Worm (Caenorhabditis elegans) whole organism, L4 larva: Measurements from ENCODE around the gene perm-3.

ENCODE experiments used
- F44E2.7 ChIP-seq: fragments of 200-800 bp; sonication (Bioruptor generic); IDR thresholded peaks from 2 replicates; pipeline ENCODE4 v2.1.2; 2022; ENCODE audit warnings: missing genetic modification characterization, missing compliant biosample characterization
- Y48G9A.11 ChIP-seq: fragments of 200-800 bp; sonication (Bioruptor generic); IDR thresholded peaks from 2 replicates; pipeline ENCODE4 v1.3.6; 2022; ENCODE audit warnings: missing genetic modification reagents, missing genetic modification characterization, missing compliant biosample characterization
- Y5F2A.4 ChIP-seq: fragments of 200-800 bp; sonication (Bioruptor generic); optimal IDR thresholded peaks from 2 replicates; lab custom pipeline; 2018; ENCODE audit warnings: mild to moderate bottlenecking, missing genetic modification characterization, missing compliant biosample characterization
- ZK546.5 ChIP-seq, 2 experiments: sonication (generic microtip); optimal IDR thresholded peaks; 2 replicates each; lab custom pipeline; 2017; ENCODE audit warnings: missing biosample characterization in 2 of 2, missing genetic modification characterization in 2 of 2
- ama-1 ChIP-seq: fragments of 150-350 bp; optimal IDR thresholded peaks from 2 replicates; lab custom pipeline; 2014; ENCODE audit warnings: inconsistent platforms, mixed read lengths
- attf-4 ChIP-seq: sonication (generic microtip); optimal IDR thresholded peaks from 3 replicates; lab custom pipeline; 2017; ENCODE audit warnings: missing biosample characterization, missing genetic modification characterization
- ceh-32 ChIP-seq: sonication (generic microtip); optimal IDR thresholded peaks from 2 replicates; lab custom pipeline; 2016; ENCODE audit warnings: mild to moderate bottlenecking, missing genetic modification characterization, missing compliant biosample characterization; ENCODE audit not compliant: poor library complexity
- cey-2 ChIP-seq: sonication (generic microtip); optimal IDR thresholded peaks from 3 replicates; lab custom pipeline; 2017; ENCODE audit warnings: missing genetic modification characterization, mild to moderate bottlenecking, missing compliant biosample characterization, antibody characterized with exemption, borderline replicate concordance; ENCODE audit not compliant: insufficient read depth
- daf-8 ChIP-seq: fragments of 200-800 bp; sonication (Bioruptor generic); IDR thresholded peaks from 2 replicates; pipeline ENCODE4 v1.3.6; 2022; ENCODE audit warnings: missing genetic modification characterization, missing compliant biosample characterization
- dmd-6 ChIP-seq: fragments of 200-800 bp; sonication (Bioruptor generic); IDR thresholded peaks from 2 replicates; pipeline ENCODE4 v1.3.6; 2022; ENCODE audit warnings: missing genetic modification reagents, missing genetic modification characterization, missing compliant biosample characterization
- dmd-8 ChIP-seq: fragments of 200-800 bp; sonication (Bioruptor generic); IDR thresholded peaks from 2 replicates; pipeline ENCODE4 v1.3.6; 2022; ENCODE audit warnings: missing genetic modification characterization, missing compliant biosample characterization
- duxl-1 ChIP-seq: sonication (generic microtip); optimal IDR thresholded peaks from 2 replicates; lab custom pipeline; 2016; ENCODE audit warnings: mild to moderate bottlenecking, missing genetic modification characterization, moderate library complexity, missing compliant biosample characterization; ENCODE audit not compliant: poor library complexity
- dve-1 ChIP-seq: sonication (generic microtip); optimal IDR thresholded peaks from 2 replicates; lab custom pipeline; 2017; ENCODE audit warnings: antibody characterized with exemption, mild to moderate bottlenecking, missing genetic modification characterization, missing compliant biosample characterization; ENCODE audit not compliant: insufficient read depth
- fkh-10 ChIP-seq: fragments of 150-350 bp; optimal IDR thresholded peaks from 2 replicates; lab custom pipeline; 2014; ENCODE audit warnings: missing biosample characterization, missing genetic modification reagents, missing genetic modification characterization
- hif-1 ChIP-seq, 2 experiments: sonication (generic microtip); optimal IDR thresholded peaks; 2 replicates each; lab custom pipeline; 2016 to 2017; ENCODE audit warnings: missing compliant biosample characterization in 2 of 2, missing genetic modification characterization in 2 of 2, missing genetic modification reagents in 2 of 2, missing genotype in 2 of 2, mild to moderate bottlenecking in 1 of 2
- hlh-30 ChIP-seq: sonication (generic microtip); optimal IDR thresholded peaks from 2 replicates; lab custom pipeline; 2017; ENCODE audit warnings: antibody characterized with exemption, mild to moderate bottlenecking, missing genetic modification characterization, missing compliant biosample characterization; ENCODE audit not compliant: insufficient read depth
- jun-1 ChIP-seq: fragments of 150-350 bp; optimal IDR thresholded peaks from 2 replicates; lab custom pipeline; 2014; ENCODE audit warnings: missing biosample characterization, missing genetic modification reagents, missing genetic modification characterization
- lim-7 ChIP-seq: fragments of 200-800 bp; sonication (Bioruptor generic); IDR thresholded peaks from 2 replicates; pipeline ENCODE4 v1.3.6; 2022; ENCODE audit warnings: missing genetic modification characterization, missing compliant biosample characterization
- lin-1 ChIP-seq: fragments of 200-800 bp; sonication (Bioruptor generic); IDR thresholded peaks from 2 replicates; pipeline ENCODE4 v1.3.6; 2022; ENCODE audit warnings: missing genetic modification reagents, missing genetic modification characterization, missing compliant biosample characterization
- lin-13 ChIP-seq: fragments of 150-350 bp; optimal IDR thresholded peaks from 2 replicates; lab custom pipeline; 2014; ENCODE audit warnings: missing biosample characterization, missing genetic modification reagents, missing genetic modification characterization
- lin-15B ChIP-seq: fragments of 150-350 bp; sonication (generic microtip); optimal IDR thresholded peaks from 3 replicates; lab custom pipeline; 2014; ENCODE audit warnings: missing biosample characterization, missing genetic modification characterization
- lin-38 ChIP-seq: fragments of 200-800 bp; sonication (Bioruptor generic); IDR thresholded peaks from 2 replicates; pipeline ENCODE4 v1.3.6; 2022; ENCODE audit warnings: missing genetic modification reagents, missing genetic modification characterization, missing compliant biosample characterization
- lin-39 ChIP-seq: fragments of 150-350 bp; optimal IDR thresholded peaks from 2 replicates; lab custom pipeline; 2014; ENCODE audit warnings: missing biosample characterization, missing genetic modification reagents, missing genetic modification characterization
- lir-3 ChIP-seq: sonication (generic microtip); optimal IDR thresholded peaks from 2 replicates; lab custom pipeline; 2016; ENCODE audit warnings: mild to moderate bottlenecking, missing genetic modification characterization, missing compliant biosample characterization
- madf-5 ChIP-seq, 2 experiments: fragments of 200-800 bp; sonication (Bioruptor generic); IDR thresholded peaks; 2 replicates each; pipeline ENCODE4 v1.3.6; 2022; ENCODE audit warnings: missing compliant biosample characterization in 2 of 2, missing genetic modification characterization in 2 of 2
- mdl-1 ChIP-seq, 2 experiments: fragments of 150-350 bp in 1 of 2; sonication (generic microtip) in 1 of 2; optimal IDR thresholded peaks; 2 replicates each; lab custom pipeline; 2014 to 2017; ENCODE audit warnings: missing biosample characterization in 2 of 2, missing genetic modification characterization in 2 of 2
- mdt-29 ChIP-seq: fragments of 200-800 bp; sonication (Bioruptor generic); IDR thresholded peaks from 2 replicates; pipeline ENCODE4 v1.3.6; 2022; ENCODE audit warnings: missing genetic modification reagents, missing genetic modification characterization, missing compliant biosample characterization
- mep-1 ChIP-seq: fragments of 150-350 bp; sonication (generic microtip); optimal IDR thresholded peaks from 3 replicates; lab custom pipeline; 2014; ENCODE audit warnings: missing biosample characterization, missing genetic modification characterization
- nhr-102 ChIP-seq: sonication (generic microtip); optimal IDR thresholded peaks from 2 replicates; lab custom pipeline; 2016; ENCODE audit warnings: mild to moderate bottlenecking, missing genetic modification characterization, moderate library complexity, missing compliant biosample characterization
- nhr-25 ChIP-seq: sonication (generic microtip); optimal IDR thresholded peaks from 2 replicates; lab custom pipeline; 2017; ENCODE audit warnings: missing genetic modification characterization, mild to moderate bottlenecking, missing compliant biosample characterization, antibody characterized with exemption, moderate library complexity, borderline replicate concordance; ENCODE audit not compliant: insufficient read depth
- nhr-6 ChIP-seq: fragments of 150-350 bp; optimal IDR thresholded peaks from 2 replicates; lab custom pipeline; 2014; ENCODE audit warnings: missing biosample characterization, missing genetic modification characterization
- nhr-76 ChIP-seq: fragments of 150-350 bp; optimal IDR thresholded peaks from 2 replicates; lab custom pipeline; 2014; ENCODE audit warnings: missing biosample characterization, missing genetic modification characterization
- saeg-2 ChIP-seq: fragments of 200-800 bp; sonication (Bioruptor generic); IDR thresholded peaks from 2 replicates; pipeline ENCODE4 v1.3.6; 2022; ENCODE audit warnings: missing genetic modification reagents, missing genetic modification characterization, missing compliant biosample characterization
- spr-1 ChIP-seq: sonication (generic microtip); optimal IDR thresholded peaks from 2 replicates; lab custom pipeline; 2016; ENCODE audit warnings: mild to moderate bottlenecking, missing genetic modification characterization, missing compliant biosample characterization
- zip-11 ChIP-seq: fragments of 200-800 bp; sonication (Bioruptor generic); IDR thresholded peaks from 2 replicates; pipeline ENCODE4 v1.3.6; 2022; ENCODE audit warnings: missing genetic modification characterization, missing compliant biosample characterization
- ztf-7 ChIP-seq: fragments of 150-350 bp; optimal IDR thresholded peaks from 2 replicates; lab custom pipeline; 2014; ENCODE audit warnings: missing biosample characterization, missing genetic modification characterization

The perm-3 gene

ce11 chrIV:5438705-5439104 is 44.1 kb upstream of the perm-3 start, which contains the start of gene mgl-3:
Gene mgl-3 (plus strand): TSS chrIV:5439005.
- TF ChIP-seq cey-2 = no peak
- TF ChIP-seq Y5F2A.4 (GFP tag; lab: Kevin White, UChicago) = no peak
- TF ChIP-seq fkh-10 = no peak
- no peak for TF ChIP-seq dve-1
- TF ChIP-seq ceh-32 (tag; lab: Kevin White, UChicago) = no peak
- no peak for TF ChIP-seq saeg-2 (GFP tag; lab: Robert Waterston, UW)
- TF ChIP-seq F44E2.7 (GFP tag; lab: Robert Waterston, UW) = no peak
- TF ChIP-seq mep-1 = no peak
- TF ChIP-seq lin-13 = no peak
- TF ChIP-seq lim-7 (GFP tag; lab: Robert Waterston, UW) = no peak
- no peak for TF ChIP-seq madf-5 (GFP tag; IDR thresholded peaks at IDR 0.05; lab: Robert Waterston, UW)
- no peak for TF ChIP-seq ama-1
- no peak for TF ChIP-seq nhr-25
- no peak for TF ChIP-seq attf-4 (tag; lab: Kevin White, UChicago)
- no peak for TF ChIP-seq hlh-30 (tag; lab: Kevin White, UChicago)

ce11 chrIV:5419122-5419521 is 24.5 kb upstream of the perm-3 start, which contains the start of gene ehn-3:
Gene ehn-3 (minus strand): TSS chrIV:5419222.
- TF ChIP-seq zip-11 (GFP tag; lab: Robert Waterston, UW) = no peak
- no peak for TF ChIP-seq nhr-102 (tag; lab: Kevin White, UChicago)
- TF ChIP-seq hif-1 (tag; optimal IDR thresholded peaks at IDR 0.05; lab: Kevin White, UChicago) = no peak
- no peak for TF ChIP-seq Y48G9A.11 (GFP tag; lab: Robert Waterston, UW)
- TF ChIP-seq nhr-6 (tag; lab: Kevin White, UChicago) = no peak
- no peak for TF ChIP-seq ZK546.5 (tag; optimal IDR thresholded peaks at IDR 0.05; lab: Kevin White, UChicago)
- TF ChIP-seq daf-8 = no peak
- TF ChIP-seq lin-1 (GFP tag; lab: Robert Waterston, UW) = no peak
- TF ChIP-seq nhr-76 = no peak
- TF ChIP-seq, all 104 proteins: peak for 0

ce11 chrIV:5415696-5416095 is 21.1 kb upstream of the perm-3 start, which contains the start of gene spp-7:
Gene spp-7 (minus strand): TSS chrIV:5415796.
- no peak for TF ChIP-seq mdl-1 (tag; optimal IDR thresholded peaks at IDR 0.05; lab: Kevin White, UChicago)
- TF ChIP-seq ZK546.5 (tag; optimal IDR thresholded peaks at IDR 0.05; lab: Kevin White, UChicago) = no peak
- no peak for TF ChIP-seq spr-1 (tag; lab: Kevin White, UChicago)
- TF ChIP-seq ztf-7 = no peak
- no peak for TF ChIP-seq fkh-10
- TF ChIP-seq dmd-8 (GFP tag; lab: Robert Waterston, UW) = no peak
- no peak for TF ChIP-seq jun-1 (tag; lab: Kevin White, UChicago)
- no peak for TF ChIP-seq lin-38 (GFP tag; lab: Robert Waterston, UW)
- TF ChIP-seq dmd-6 (GFP tag; lab: Robert Waterston, UW) = no peak
- no peak for TF ChIP-seq lir-3 (tag; lab: Kevin White, UChicago)
- TF ChIP-seq lin-15B (tag; lab: Kevin White, UChicago) = no peak
- TF ChIP-seq lin-39 (tag; lab: Kevin White, UChicago) = no peak
- no peak for TF ChIP-seq mdt-29 (GFP tag; lab: Robert Waterston, UW)
- TF ChIP-seq saeg-2 (GFP tag; lab: Robert Waterston, UW) = no peak
- no peak for TF ChIP-seq duxl-1 (tag; lab: Kevin White, UChicago)
